Worm (Caenorhabditis elegans): ENCODE measurements around the gene fbxa-150.

ce11 chrV:20476981-20477380 lies 45.4 kb upstream of the fbxa-150 start:
- TF ChIP-seq mef-2 (tag; optimal IDR thresholded peaks at IDR 0.05) = no peak
- no peak for TF ChIP-seq hlh-4 (tag; optimal IDR thresholded peaks at IDR 0.05)
- no peak for TF ChIP-seq zag-1 (tag; optimal IDR thresholded peaks at IDR 0.05)
- TF ChIP-seq ztf-11 (tag; optimal IDR thresholded peaks at IDR 0.05) = no peak
- TF ChIP-seq nhr-76 (tag; optimal IDR thresholded peaks at IDR 0.05) = no peak
- no peak for TF ChIP-seq fkh-10 (GFP tag; optimal IDR thresholded peaks at IDR 0.05)

Measured in whole organism, L1 larva.